Worm (Caenorhabditis elegans): ENCODE measurements around the gene nhr-168.

ce11 chrV:13304663-13305188 lies 28.9 kb downstream of the nhr-168 start, which contains the start of gene C26E1.2:
- no peak for TF ChIP-seq dsc-1 (tag; optimal IDR thresholded peaks at IDR 0.05)
- TF ChIP-seq egl-27 (tag; optimal IDR thresholded peaks at IDR 0.05), result no peak
- TF ChIP-seq nhr-77 (tag; optimal IDR thresholded peaks at IDR 0.05), result no peak
- no peak for TF ChIP-seq unc-62 (GFP tag; optimal IDR thresholded peaks at IDR 0.05)
- TF ChIP-seq unc-130 (tag; optimal IDR thresholded peaks at IDR 0.05), result no peak
- TF ChIP-seq fkh-8 (tag; optimal IDR thresholded peaks at IDR 0.05), result no peak
- no peak for TF ChIP-seq nhr-90 (tag; optimal IDR thresholded peaks at IDR 0.05; ENCODE audit: poor library complexity)
- no peak for TF ChIP-seq xbp-1 (tag; optimal IDR thresholded peaks at IDR 0.05)
